Fruit fly (Drosophila melanogaster): Measurements from ENCODE around the gene hth.

dm6 chr3R:10645508-10645907 is 6.1 kb upstream of the hth start:
- TF ChIP-seq CG15710 (tag; optimal IDR thresholded peaks at IDR 0.05) (no peak), CG32121 (GFP tag; IDR thresholded peaks at IDR 0.05) (no peak), CG9948 (tag; optimal IDR thresholded peaks at IDR 0.05) (no peak), CG8301 (tag; optimal IDR thresholded peaks at IDR 0.05) (no peak), Snoo (tag; optimal IDR thresholded peaks at IDR 0.05) (no peak), CG34367 (tag; optimal IDR thresholded peaks at IDR 0.05) (no peak)

Measured in whole organism, pupa.